Worm (Caenorhabditis elegans) whole organism, L3 larva: ENCODE data around the gene ZK1010.8.

Experiments
- aly-2 ChIP-seq: fragments of 150-350 bp; optimal IDR thresholded peaks from 2 replicates; lab custom pipeline; 2014; ENCODE audit warnings: missing biosample characterization, missing genetic modification characterization
- ama-1 ChIP-seq: fragments of 150-350 bp; optimal IDR thresholded peaks from 2 replicates; lab custom pipeline; 2018
- ceh-82 ChIP-seq: fragments of 150-350 bp; optimal IDR thresholded peaks from 2 replicates; lab custom pipeline; 2014; ENCODE audit warnings: missing biosample characterization, missing genetic modification characterization
- elt-2 ChIP-seq: sonication (generic microtip); optimal IDR thresholded peaks from 2 replicates; lab custom pipeline; 2016; ENCODE audit warnings: missing genetic modification reagents, mild to moderate bottlenecking, missing genetic modification characterization, missing compliant biosample characterization
- fkh-2 ChIP-seq: fragments of 150-350 bp; optimal IDR thresholded peaks from 2 replicates; lab custom pipeline; 2014; ENCODE audit warnings: missing biosample characterization, missing genetic modification reagents, missing genetic modification characterization
- lin-39 ChIP-seq: fragments of 150-350 bp; optimal IDR thresholded peaks from 2 replicates; lab custom pipeline; 2018; ENCODE audit warnings: missing biosample characterization, missing genetic modification reagents, missing genetic modification characterization
- nfya-1 ChIP-seq: sonication (generic microtip); optimal IDR thresholded peaks from 2 replicates; lab custom pipeline; 2017; ENCODE audit warnings: missing genetic modification characterization, mild to moderate bottlenecking, missing compliant biosample characterization, antibody characterized with exemption, moderate library complexity; ENCODE audit not compliant: insufficient read depth
- nhr-77 ChIP-seq: fragments of 150-350 bp; optimal IDR thresholded peaks from 2 replicates; lab custom pipeline; 2014; ENCODE audit warnings: missing biosample characterization, missing genetic modification characterization
- pqm-1 ChIP-seq: fragments of 150-350 bp; optimal IDR thresholded peaks from 2 replicates; lab custom pipeline; 2017; ENCODE audit warnings: missing biosample characterization, missing genetic modification characterization, inconsistent platforms
- snpc-4 ChIP-seq: fragments of 150-350 bp; optimal IDR thresholded peaks from 2 replicates; lab custom pipeline; 2014; ENCODE audit warnings: missing biosample characterization, missing genetic modification characterization
- ztf-11 ChIP-seq: fragments of 150-350 bp; optimal IDR thresholded peaks from 2 replicates; lab custom pipeline; 2014; ENCODE audit warnings: missing biosample characterization, missing genetic modification characterization

DNA sequence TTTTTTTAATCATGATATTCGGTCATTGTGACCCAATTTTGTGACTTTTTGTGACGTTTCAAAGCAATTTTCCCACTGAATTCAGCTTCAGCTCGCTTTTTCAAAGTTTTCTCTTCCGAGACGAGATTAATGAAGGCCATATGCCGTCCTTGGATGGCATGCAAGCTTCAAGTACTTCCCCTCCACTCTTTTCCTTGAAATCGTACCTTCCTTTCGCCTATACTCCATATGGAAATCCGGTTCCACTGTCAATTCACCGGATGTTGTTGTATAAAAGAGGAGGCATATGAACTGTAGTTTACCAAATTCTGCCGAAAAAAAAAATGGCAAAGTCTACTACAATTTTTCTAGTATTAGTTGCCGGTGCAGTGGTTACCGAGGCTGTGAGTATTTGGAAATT is 19.7 kb downstream of the ZK1010.8 start, which contains the start of gene ZK1010.4:
- TF ChIP-seq ceh-82 (tag; lab: Kevin White, UChicago) (no peak), fkh-2 (tag; lab: Kevin White, UChicago) (no peak), elt-2 (tag; lab: Kevin White, UChicago) (no peak), pqm-1 (tag; lab: Kevin White, UChicago) (no peak), nhr-77 (no peak), snpc-4 (tag; lab: Kevin White, UChicago) (no peak), nfya-1 (no peak), aly-2 (tag; lab: Kevin White, UChicago) (no peak), ztf-11 (tag; lab: Kevin White, UChicago) (no peak), lin-39 (tag; lab: Kevin White, UChicago) (no peak), ama-1 (no peak)
